Worm (Caenorhabditis elegans) whole organism, early embryonic: ENCODE measurements around the gene Y53F4B.24.

Experiments used
- B0310.2 ChIP-seq: sonication (generic microtip); optimal IDR thresholded peaks from 2 replicates; lab custom pipeline; 2016; ENCODE audit warnings: mild to moderate bottlenecking, missing genetic modification characterization, missing compliant biosample characterization
- F13C5.2 ChIP-seq: sonication (generic microtip); optimal IDR thresholded peaks from 2 replicates; lab custom pipeline; 2017; ENCODE audit warnings: mild to moderate bottlenecking, missing genetic modification characterization, inconsistent platforms, missing compliant biosample characterization
- aly-1 ChIP-seq: sonication (generic microtip); optimal IDR thresholded peaks from 2 replicates; lab custom pipeline; 2016; ENCODE audit warnings: missing genetic modification characterization, missing compliant biosample characterization
- ama-1 ChIP-seq: fragments of 150-350 bp; optimal IDR thresholded peaks from 2 replicates; lab custom pipeline; 2014
- ceh-13 ChIP-seq: fragments of 200-800 bp; sonication (Bioruptor generic); optimal IDR thresholded peaks from 2 replicates; lab custom pipeline; 2018; ENCODE audit warnings: mild to moderate bottlenecking, missing genetic modification characterization, missing compliant biosample characterization
- ceh-36 ChIP-seq: sonication (generic microtip); optimal IDR thresholded peaks from 2 replicates; lab custom pipeline; 2016; ENCODE audit warnings: missing genetic modification characterization, inconsistent platforms, missing compliant biosample characterization
- ets-7 ChIP-seq: sonication (generic microtip); optimal IDR thresholded peaks from 2 replicates; lab custom pipeline; 2016; ENCODE audit warnings: missing genotype, missing genetic modification characterization, missing compliant biosample characterization
- flt-1 ChIP-seq: fragments of 200-800 bp; sonication (Bioruptor generic); IDR thresholded peaks from 2 replicates; pipeline ENCODE4 v1.3.6; 2022; ENCODE audit warnings: missing genetic modification characterization, missing compliant biosample characterization
- hmbx-1 ChIP-seq: sonication (generic microtip); optimal IDR thresholded peaks from 2 replicates; lab custom pipeline; 2016; ENCODE audit warnings: mild to moderate bottlenecking, missing genetic modification characterization, missing compliant biosample characterization
- hmg-4 ChIP-seq: fragments of 200-800 bp; sonication (Bioruptor generic); optimal IDR thresholded peaks from 2 replicates; lab custom pipeline; 2018; ENCODE audit warnings: mild to moderate bottlenecking, missing genetic modification characterization, missing compliant biosample characterization
- hnd-1 ChIP-seq: sonication (generic microtip); optimal IDR thresholded peaks from 2 replicates; lab custom pipeline; 2016; ENCODE audit warnings: missing genetic modification characterization, missing compliant biosample characterization
- pes-1 ChIP-seq: fragments of 200-800 bp; sonication (Bioruptor generic); IDR thresholded peaks from 2 replicates; pipeline ENCODE4 v1.3.6; 2022; ENCODE audit warnings: missing genetic modification reagents, missing genetic modification characterization, missing compliant biosample characterization
- scrt-1 ChIP-seq: fragments of 200-800 bp; sonication (Bioruptor generic); IDR thresholded peaks from 2 replicates; pipeline ENCODE4 v1.3.6; 2022; ENCODE audit warnings: missing genetic modification characterization, missing compliant biosample characterization
- sea-1 ChIP-seq: fragments of 200-800 bp; sonication (Bioruptor generic); conservative IDR thresholded peaks from 2 replicates; pipeline ENCODE4 v1.3.6; 2022; ENCODE audit warnings: missing genetic modification characterization, missing compliant biosample characterization
- tbx-11 ChIP-seq: fragments of 200-800 bp; sonication (Bioruptor generic); IDR thresholded peaks from 2 replicates; pipeline ENCODE4 v1.3.6; 2022; ENCODE audit warnings: missing genetic modification characterization, missing compliant biosample characterization
- tbx-37 ChIP-seq: fragments of 200-800 bp; sonication (Bioruptor generic); conservative IDR thresholded peaks from 2 replicates; pipeline ENCODE4 v1.3.6; 2022; ENCODE audit warnings: missing genetic modification reagents, missing genetic modification characterization, missing compliant biosample characterization
- tra-4 ChIP-seq: sonication (generic microtip); optimal IDR thresholded peaks from 2 replicates; lab custom pipeline; 2017; ENCODE audit warnings: missing genetic modification characterization, missing compliant biosample characterization

The Y53F4B.24 gene

ce11 chrII:15167340-15167739 is 33.1 kb upstream of the Y53F4B.24 start, which contains the start of gene gst-28:
Gene gst-28 (minus strand): TSS chrII:15167577.
- no peak for TF ChIP-seq hnd-1 (tag; lab: Kevin White, UChicago)
- no peak for TF ChIP-seq B0310.2 (tag; lab: Kevin White, UChicago)
- TF ChIP-seq pes-1 (GFP tag; lab: Robert Waterston, UW): no peak

- TF ChIP-seq flt-1 (peak; percentile 90), F13C5.2 (tag; lab: Kevin White, UChicago) (peak; percentile 92), tbx-11 (peak; percentile 86), ceh-13 (GFP tag; lab: Kevin White, UChicago) (peak; percentile 75), hmbx-1 (tag; lab: Kevin White, UChicago) (peak; percentile 43), scrt-1 (GFP tag; lab: Robert Waterston, UW) (peak; percentile 91), B0310.2 (tag; lab: Kevin White, UChicago) (peak; percentile 76), ceh-36 (peak; percentile 81), tra-4 (tag; lab: Kevin White, UChicago) (peak; percentile 33), hmg-4 (peak; percentile 92), aly-1 (tag; lab: Kevin White, UChicago) (peak; percentile 82), hnd-1 (tag; lab: Kevin White, UChicago) (peak; percentile 79), ama-1 (lab: Kevin White, UChicago) (no peak), tbx-37 (GFP tag; lab: Robert Waterston, UW) (peak; percentile 75), pes-1 (GFP tag; lab: Robert Waterston, UW) (peak; percentile 88), sea-1 (peak; percentile 86), ets-7 (tag; lab: Kevin White, UChicago) (peak; percentile 65)
Measured at ce11 chrII:15165681-15166235, 31.5 kb upstream of the Y53F4B.24 start, which contains the start of gene gst-27. Gene gst-27 (minus strand): TSS chrII:15165731.

ce11 chrII:15164453-15164852 is 30.2 kb upstream of the Y53F4B.24 start, which contains the start of gene gst-26:
Gene gst-26 (minus strand): TSS chrII:15164553.
- TF ChIP-seq hmbx-1 (tag; lab: Kevin White, UChicago) (no peak), scrt-1 (GFP tag; lab: Robert Waterston, UW) (no peak)

- TF ChIP-seq ama-1 (lab: Kevin White, UChicago) (no peak), ceh-36 (peak; percentile 82)
Measured at ce11 chrII:15158364-15158763, 24.1 kb upstream of the Y53F4B.24 start.

ce11 chrII:15157880-15158279 is 23.6 kb upstream of the Y53F4B.24 start, which contains the start of gene ptr-20:
Gene ptr-20 (plus strand): TSS chrII:15158180.
- TF ChIP-seq hmg-4 (no peak), ama-1 (lab: Kevin White, UChicago) (no peak), F13C5.2 (tag; lab: Kevin White, UChicago) (no peak), tra-4 (tag; lab: Kevin White, UChicago) (no peak), ceh-36 (no peak), ets-7 (tag; lab: Kevin White, UChicago) (no peak), ceh-13 (GFP tag; lab: Kevin White, UChicago) (no peak), tbx-11 (no peak), flt-1 (no peak)

ce11 chrII:15148442-15148841 is 14.2 kb upstream of the Y53F4B.24 start:
- TF ChIP-seq pes-1 (GFP tag; lab: Robert Waterston, UW): no peak
- TF ChIP-seq tbx-11: no peak
- TF ChIP-seq ets-7 (tag; lab: Kevin White, UChicago): no peak
- no peak for TF ChIP-seq hmbx-1 (tag; lab: Kevin White, UChicago)
- no peak for TF ChIP-seq ceh-13 (GFP tag; lab: Kevin White, UChicago)
- no peak for TF ChIP-seq ceh-36
- TF ChIP-seq F13C5.2 (tag; lab: Kevin White, UChicago): no peak
- no peak for TF ChIP-seq B0310.2 (tag; lab: Kevin White, UChicago)
- TF ChIP-seq tbx-37 (GFP tag; lab: Robert Waterston, UW): no peak
- no peak for TF ChIP-seq flt-1
- no peak for TF ChIP-seq aly-1 (tag; lab: Kevin White, UChicago)

- TF ChIP-seq ceh-36 (no peak), B0310.2 (tag; lab: Kevin White, UChicago) (no peak), flt-1 (no peak), ets-7 (tag; lab: Kevin White, UChicago) (no peak), tbx-37 (GFP tag; lab: Robert Waterston, UW) (no peak), hnd-1 (tag; lab: Kevin White, UChicago) (no peak), pes-1 (GFP tag; lab: Robert Waterston, UW) (no peak), ama-1 (lab: Kevin White, UChicago) (no peak), hmbx-1 (tag; lab: Kevin White, UChicago) (no peak)
Measured at ce11 chrII:15145594-15145993, 11.4 kb upstream of the Y53F4B.24 start, which contains the start of gene Y53F4B.27. Gene Y53F4B.27 (plus strand): TSS chrII:15145894.

ce11 chrII:15143729-15144128 is 9.5 kb upstream of the Y53F4B.24 start:
- TF ChIP-seq sea-1 (no peak), F13C5.2 (tag; lab: Kevin White, UChicago) (no peak), hmbx-1 (tag; lab: Kevin White, UChicago) (no peak), ceh-13 (GFP tag; lab: Kevin White, UChicago) (no peak), aly-1 (tag; lab: Kevin White, UChicago) (no peak), tbx-37 (GFP tag; lab: Robert Waterston, UW) (no peak), flt-1 (no peak)
